Worm (Caenorhabditis elegans): ENCODE data around the gene F46C5.2.
A peak's percentile ranks its signal among the peaks of the same experiment; 100 is the strongest.

The F46C5.2 gene

ce11 chrII:8783451-8783967 lies 45.6 kb downstream of the F46C5.2 start, which contains the start of gene sgn-1:
TSS of gene sgn-1 (minus strand) at chrII:8783670.
- TF ChIP-seq mxl-3 (GFP tag; optimal IDR thresholded peaks at IDR 0.05) = peak; percentile 6
- TF ChIP-seq dpl-1 (GFP tag; optimal IDR thresholded peaks at IDR 0.05) = no peak
- peak in 1 of 2 experiments; percentile 40 for TF ChIP-seq unc-62 (GFP tag; optimal IDR thresholded peaks at IDR 0.05 in 1 of 2)
- no peak for TF ChIP-seq unc-62 (tag; optimal IDR thresholded peaks at IDR 0.05)
